Worm (Caenorhabditis elegans) whole organism, L1 larva: ENCODE measurements around the gene cyp-13A10.

Experiments used
- C04F5.9 ChIP-seq: sonication (generic microtip); optimal IDR thresholded peaks from 2 replicates; lab custom pipeline; 2016; ENCODE audit warnings: missing genetic modification characterization, missing compliant biosample characterization
- F16B12.6 ChIP-seq: fragments of 150-350 bp; optimal IDR thresholded peaks from 2 replicates; lab custom pipeline; 2014; ENCODE audit warnings: missing biosample characterization, missing genetic modification characterization
- aha-1 ChIP-seq: fragments of 150-350 bp; optimal IDR thresholded peaks from 2 replicates; lab custom pipeline; 2014; ENCODE audit warnings: missing biosample characterization, missing genetic modification characterization
- aly-2 ChIP-seq: fragments of 150-350 bp; optimal IDR thresholded peaks from 2 replicates; lab custom pipeline; 2014; ENCODE audit warnings: missing biosample characterization, missing genetic modification characterization
- ama-1 ChIP-seq: fragments of 150-350 bp; optimal IDR thresholded peaks from 2 replicates; lab custom pipeline; 2014
- blmp-1 ChIP-seq: fragments of 150-350 bp; optimal IDR thresholded peaks from 2 replicates; lab custom pipeline; 2014; ENCODE audit warnings: missing biosample characterization, missing genetic modification characterization
- ceh-88 ChIP-seq: fragments of 200-800 bp; sonication (Bioruptor generic); IDR thresholded peaks from 2 replicates; pipeline ENCODE4 v1.3.6; 2022; ENCODE audit warnings: missing genetic modification characterization, missing compliant biosample characterization
- ces-1 ChIP-seq: fragments of 150-350 bp; optimal IDR thresholded peaks from 2 replicates; lab custom pipeline; 2014; ENCODE audit warnings: missing biosample characterization, missing genetic modification reagents, missing genetic modification characterization
- dpl-1 ChIP-seq, 3 experiments: fragments of 150-350 bp in 2 of 3; sonication (generic microtip) in 1 of 3; optimal IDR thresholded peaks; 2 replicates each; lab custom pipeline; 2014 to 2017; ENCODE audit warnings: missing biosample characterization in 3 of 3, missing genetic modification characterization in 3 of 3, missing genetic modification reagents in 3 of 3
- efl-1 ChIP-seq, 4 experiments: fragments of 150-350 bp; optimal IDR thresholded peaks in 3 of 4; peaks in 1 of 4; 1 replicate in 1 of 4; 2 replicates in 3 of 4; lab custom pipeline; 2014; ENCODE audit warnings: missing biosample characterization in 2 of 4, missing genetic modification characterization in 2 of 4, missing genetic modification reagents in 2 of 4
- elt-2 ChIP-seq: sonication (generic microtip); optimal IDR thresholded peaks from 2 replicates; lab custom pipeline; 2016; ENCODE audit warnings: missing genetic modification characterization, mild to moderate bottlenecking, inconsistent platforms, missing compliant biosample characterization, missing genetic modification reagents
- elt-3 ChIP-seq, 6 experiments: fragments of 150-350 bp in 1 of 6; sonication (generic microtip); optimal IDR thresholded peaks; 2 replicates each; lab custom pipeline; 2017 to 2018; ENCODE audit warnings: missing biosample characterization in 6 of 6, missing genetic modification characterization in 6 of 6, inconsistent platforms in 1 of 6
- ets-5 ChIP-seq: fragments of 200-800 bp; sonication (Bioruptor generic); IDR thresholded peaks from 2 replicates; pipeline ENCODE4 v1.3.6; 2022; ENCODE audit warnings: missing genetic modification characterization, missing compliant biosample characterization
- fkh-10 ChIP-seq: sonication (generic microtip); optimal IDR thresholded peaks from 2 replicates; lab custom pipeline; 2017; ENCODE audit warnings: missing biosample characterization, missing genetic modification reagents, missing genetic modification characterization
- fkh-4 ChIP-seq: sonication (generic microtip); optimal IDR thresholded peaks from 2 replicates; lab custom pipeline; 2016; ENCODE audit warnings: missing compliant biosample characterization, missing genetic modification characterization, borderline replicate concordance
- fkh-8 ChIP-seq: sonication (generic microtip); optimal IDR thresholded peaks from 2 replicates; lab custom pipeline; 2016; ENCODE audit warnings: mild to moderate bottlenecking, missing genetic modification characterization, missing compliant biosample characterization
- fos-1 ChIP-seq: fragments of 150-350 bp; optimal IDR thresholded peaks from 2 replicates; lab custom pipeline; 2014; ENCODE audit warnings: missing biosample characterization, missing genetic modification characterization
- irx-1 ChIP-seq: sonication (generic microtip); optimal IDR thresholded peaks from 2 replicates; lab custom pipeline; 2016; ENCODE audit warnings: missing genetic modification characterization, missing compliant biosample characterization
- jun-1 ChIP-seq: fragments of 150-350 bp; optimal IDR thresholded peaks from 2 replicates; lab custom pipeline; 2014; ENCODE audit warnings: missing biosample characterization, missing genetic modification reagents, missing genetic modification characterization
- lin-13 ChIP-seq: fragments of 150-350 bp; optimal IDR thresholded peaks from 2 replicates; lab custom pipeline; 2014; ENCODE audit warnings: missing biosample characterization, missing genetic modification reagents, missing genetic modification characterization
- lin-15B ChIP-seq: fragments of 150-350 bp; sonication (generic microtip); optimal IDR thresholded peaks from 3 replicates; lab custom pipeline; 2014; ENCODE audit warnings: missing biosample characterization, missing genetic modification characterization
- lin-35 ChIP-seq, 2 experiments: fragments of 150-350 bp; optimal IDR thresholded peaks; 2 replicates each; lab custom pipeline; 2014; ENCODE audit warnings: missing biosample characterization in 2 of 2, missing genetic modification characterization in 2 of 2, missing genetic modification reagents in 2 of 2
- lin-39 ChIP-seq: fragments of 150-350 bp; optimal IDR thresholded peaks from 2 replicates; lab custom pipeline; 2014; ENCODE audit warnings: missing biosample characterization, missing genetic modification reagents, missing genetic modification characterization
- lir-3 ChIP-seq: sonication (generic microtip); optimal IDR thresholded peaks from 2 replicates; lab custom pipeline; 2016; ENCODE audit warnings: mild to moderate bottlenecking, missing genetic modification characterization, moderate library complexity, missing compliant biosample characterization; ENCODE audit not compliant: poor library complexity
- lsy-2 ChIP-seq, 2 experiments: fragments of 150-350 bp; optimal IDR thresholded peaks; 2 replicates each; lab custom pipeline; 2014; ENCODE audit warnings: missing biosample characterization in 2 of 2, missing genetic modification characterization in 2 of 2
- mab-9 ChIP-seq: fragments of 200-800 bp; sonication (Bioruptor generic); IDR thresholded peaks from 2 replicates; pipeline ENCODE4 v1.3.6; 2022; ENCODE audit warnings: missing genetic modification reagents, missing genetic modification characterization, missing compliant biosample characterization
- mdl-1 ChIP-seq, 2 experiments: fragments of 150-350 bp; optimal IDR thresholded peaks; 2 replicates each; lab custom pipeline; 2014 to 2017; ENCODE audit warnings: missing biosample characterization in 2 of 2, missing genetic modification characterization in 2 of 2, inconsistent platforms in 1 of 2
- mep-1 ChIP-seq: fragments of 150-350 bp; optimal IDR thresholded peaks from 2 replicates; lab custom pipeline; 2014; ENCODE audit warnings: missing biosample characterization, missing genetic modification characterization
- nhr-12 ChIP-seq: sonication (generic microtip); optimal IDR thresholded peaks from 2 replicates; lab custom pipeline; 2017; ENCODE audit warnings: missing biosample characterization, missing genetic modification characterization
- nhr-20 ChIP-seq: sonication (generic microtip); optimal IDR thresholded peaks from 2 replicates; lab custom pipeline; 2016; ENCODE audit warnings: mild to moderate bottlenecking, missing genetic modification characterization, missing compliant biosample characterization
- nhr-237 ChIP-seq: fragments of 150-350 bp; optimal IDR thresholded peaks from 2 replicates; lab custom pipeline; 2014; ENCODE audit warnings: missing biosample characterization, missing genetic modification characterization
- nhr-28 ChIP-seq: fragments of 150-350 bp; optimal IDR thresholded peaks from 2 replicates; lab custom pipeline; 2014; ENCODE audit warnings: missing biosample characterization, missing genetic modification characterization
- nhr-47 ChIP-seq: sonication (generic microtip); optimal IDR thresholded peaks from 2 replicates; lab custom pipeline; 2016; ENCODE audit warnings: mild to moderate bottlenecking, missing genetic modification characterization, moderate library complexity, missing compliant biosample characterization
- nhr-76 ChIP-seq: sonication (generic microtip); optimal IDR thresholded peaks from 2 replicates; lab custom pipeline; 2017; ENCODE audit warnings: missing biosample characterization, missing genetic modification characterization
- nhr-77 ChIP-seq: fragments of 150-350 bp; optimal IDR thresholded peaks from 2 replicates; lab custom pipeline; 2014; ENCODE audit warnings: missing biosample characterization, missing genetic modification characterization
- nhr-85 ChIP-seq: sonication (generic microtip); peaks from one replicate; lab custom pipeline; 2016; ENCODE audit warnings: missing genetic modification characterization, inconsistent platforms, missing compliant biosample characterization
- pax-3 ChIP-seq: fragments of 200-800 bp; sonication (Bioruptor generic); optimal IDR thresholded peaks from 2 replicates; lab custom pipeline; 2018; ENCODE audit warnings: mild to moderate bottlenecking, missing genetic modification characterization, moderate library complexity, missing compliant biosample characterization
- rnt-1 ChIP-seq: sonication (generic microtip); optimal IDR thresholded peaks from 2 replicates; lab custom pipeline; 2016; ENCODE audit warnings: mild to moderate bottlenecking, missing genetic modification characterization, moderate library complexity, missing compliant biosample characterization
- snpc-4 ChIP-seq: fragments of 150-350 bp; optimal IDR thresholded peaks from 2 replicates; lab custom pipeline; 2014; ENCODE audit warnings: missing biosample characterization, missing genetic modification characterization
- sptf-1 ChIP-seq: fragments of 150-350 bp; optimal IDR thresholded peaks from 2 replicates; lab custom pipeline; 2014; ENCODE audit warnings: missing biosample characterization, missing genetic modification characterization
- sup-37 ChIP-seq: fragments of 200-800 bp; sonication (Bioruptor generic); optimal IDR thresholded peaks from 2 replicates; lab custom pipeline; 2018; ENCODE audit warnings: mild to moderate bottlenecking, missing genetic modification characterization, missing compliant biosample characterization
- swsn-7 ChIP-seq: sonication (generic microtip); optimal IDR thresholded peaks from 2 replicates; lab custom pipeline; 2016; ENCODE audit warnings: missing genetic modification characterization, missing compliant biosample characterization
- tbx-2 ChIP-seq: sonication (generic microtip); optimal IDR thresholded peaks from 2 replicates; lab custom pipeline; 2016; ENCODE audit warnings: missing genetic modification characterization, missing compliant biosample characterization
- unc-130 ChIP-seq: fragments of 150-350 bp; optimal IDR thresholded peaks from 2 replicates; lab custom pipeline; 2017; ENCODE audit warnings: missing biosample characterization, missing genetic modification characterization, inconsistent platforms
- unc-30 ChIP-seq: sonication (generic microtip); optimal IDR thresholded peaks from 2 replicates; lab custom pipeline; 2017; ENCODE audit warnings: missing biosample characterization, missing genetic modification characterization
- unc-62 ChIP-seq: fragments of 150-350 bp; optimal IDR thresholded peaks from 2 replicates; lab custom pipeline; 2014; ENCODE audit warnings: missing biosample characterization, missing genetic modification reagents, missing genetic modification characterization
- unc-86 ChIP-seq: sonication (generic microtip); optimal IDR thresholded peaks from 2 replicates; lab custom pipeline; 2016; ENCODE audit warnings: missing genetic modification characterization, missing compliant biosample characterization
- unc-98 ChIP-seq: fragments of 200-800 bp; sonication (Bioruptor generic); IDR thresholded peaks from 2 replicates; pipeline ENCODE4 v1.3.6; 2022; ENCODE audit warnings: missing genetic modification characterization, missing compliant biosample characterization
- xbp-1 ChIP-seq: sonication (generic microtip); optimal IDR thresholded peaks from 2 replicates; lab custom pipeline; 2016; ENCODE audit warnings: missing genetic modification characterization, missing compliant biosample characterization
- zag-1 ChIP-seq: fragments of 150-350 bp; optimal IDR thresholded peaks from 2 replicates; lab custom pipeline; 2014; ENCODE audit warnings: missing biosample characterization, missing genetic modification characterization
- ztf-11 ChIP-seq, 2 experiments: sonication (generic microtip); optimal IDR thresholded peaks; 2 replicates each; lab custom pipeline; 2016 to 2017; ENCODE audit warnings: missing genetic modification characterization in 2 of 2, missing biosample characterization in 1 of 2, missing compliant biosample characterization in 1 of 2

Gene cyp-13A10

DNA sequence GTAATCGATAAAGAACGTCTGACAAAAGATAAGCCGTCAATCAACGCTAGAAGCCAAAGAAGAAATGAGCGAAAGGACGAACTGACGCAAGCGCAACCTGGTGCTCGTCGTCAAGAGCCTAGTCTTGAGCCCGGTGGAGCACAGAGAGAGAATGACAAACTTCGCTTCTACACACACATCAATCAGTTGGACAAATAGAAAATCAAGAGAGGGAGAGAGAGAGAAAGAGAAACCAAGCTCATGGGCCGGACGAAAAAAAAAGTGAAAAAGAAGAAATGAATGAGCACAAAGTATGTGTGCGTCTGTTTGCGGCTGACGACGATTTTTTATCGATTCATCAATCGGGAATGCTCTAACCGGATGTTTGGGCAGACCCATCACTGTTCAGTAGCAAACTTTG lies 41.6 kb downstream of the cyp-13A10 start (continued):
- TF ChIP-seq zag-1 (tag; lab: Kevin White, UChicago) (no peak), F16B12.6 (no peak), lir-3 (tag; lab: Kevin White, UChicago) (no peak), irx-1 (tag; lab: Kevin White, UChicago) (no peak), pax-3 (tag; lab: Kevin White, UChicago) (no peak), nhr-77 (tag; lab: Kevin White, UChicago) (peak; percentile 35), ceh-88 (GFP tag; lab: Robert Waterston, UW) (no peak), fkh-10 (GFP tag; lab: Kevin White, UChicago) (no peak), swsn-7 (tag; lab: Kevin White, UChicago) (peak; percentile 10), tbx-2 (tag; lab: Kevin White, UChicago) (no peak), aha-1 (tag; lab: Kevin White, UChicago) (no peak), mdl-1 (tag; optimal IDR thresholded peaks at IDR 0.05; lab: Kevin White, UChicago) (no peak), elt-2 (tag; lab: Kevin White, UChicago) (no peak), snpc-4 (tag; lab: Kevin White, UChicago) (no peak), lin-13 (no peak), xbp-1 (tag; lab: Kevin White, UChicago) (no peak), mab-9 (GFP tag; lab: Robert Waterston, UW) (no peak), lsy-2 (tag; optimal IDR thresholded peaks at IDR 0.05; lab: Kevin White, UChicago) (peak; percentile 19 to 55), jun-1 (tag; lab: Kevin White, UChicago) (no peak), lin-39 (tag; lab: Kevin White, UChicago) (peak; percentile 22)

ce11 chrII:9620616-9621015 lies 42.1 kb downstream of the cyp-13A10 start:
- TF ChIP-seq unc-98 (GFP tag; lab: Robert Waterston, UW), result no peak
- no peak for TF ChIP-seq fkh-8
- no peak for TF ChIP-seq lin-13
- TF ChIP-seq nhr-20 (tag; lab: Kevin White, UChicago), result peak; percentile 13
- TF ChIP-seq nhr-237 (tag; lab: Kevin White, UChicago), result no peak
- no peak for TF ChIP-seq nhr-12
- no peak for TF ChIP-seq dpl-1 (GFP tag; optimal IDR thresholded peaks at IDR 0.05; lab: Kevin White, UChicago)
- TF ChIP-seq unc-62 (GFP tag; lab: Kevin White, UChicago), result no peak
- no peak for TF ChIP-seq elt-2 (tag; lab: Kevin White, UChicago)
- no peak for TF ChIP-seq fos-1 (tag; lab: Kevin White, UChicago)
- no peak for TF ChIP-seq swsn-7 (tag; lab: Kevin White, UChicago)
- peak in 1 of 2 experiments; percentile 29 for TF ChIP-seq lin-35 (GFP tag; optimal IDR thresholded peaks at IDR 0.05; lab: Kevin White, UChicago)
- peak; percentile 36 for TF ChIP-seq blmp-1 (tag; lab: Kevin White, UChicago)
- TF ChIP-seq zag-1 (tag; lab: Kevin White, UChicago), result no peak
- no peak for TF ChIP-seq nhr-28 (tag; lab: Kevin White, UChicago)
- no peak for TF ChIP-seq ztf-11 (tag; optimal IDR thresholded peaks at IDR 0.05; lab: Kevin White, UChicago)
- no peak for TF ChIP-seq C04F5.9
- TF ChIP-seq elt-3 (tag; optimal IDR thresholded peaks at IDR 0.05; lab: Kevin White, UChicago), result peak in 5 of 6 experiments; percentile 41 to 89 (median 65)
- peak; percentile 91 for TF ChIP-seq nhr-85
- peak; percentile 39 for TF ChIP-seq mep-1 (tag; lab: Kevin White, UChicago)
- no peak for TF ChIP-seq nhr-76 (tag; lab: Kevin White, UChicago)
- TF ChIP-seq aly-2 (tag; lab: Kevin White, UChicago), result no peak
- no peak for TF ChIP-seq unc-86 (tag; lab: Kevin White, UChicago)
- TF ChIP-seq sptf-1, result no peak
- no peak for TF ChIP-seq rnt-1 (tag; lab: Kevin White, UChicago)
- TF ChIP-seq lin-15B, result no peak
- no peak for TF ChIP-seq efl-1 (optimal IDR thresholded peaks at IDR 0.05; lab: Kevin White, UChicago)
- peak in 1 of 2 experiments; percentile 40 for TF ChIP-seq efl-1 (GFP tag; optimal IDR thresholded peaks at IDR 0.05 in 1 of 2; lab: Kevin White, UChicago)
- peak; percentile 51 for TF ChIP-seq unc-130
- TF ChIP-seq F16B12.6, result no peak
- TF ChIP-seq pax-3 (tag; lab: Kevin White, UChicago), result no peak
- TF ChIP-seq ama-1, result no peak
- no peak for TF ChIP-seq unc-30 (tag; lab: Kevin White, UChicago)
- peak; percentile 10 for TF ChIP-seq tbx-2 (tag; lab: Kevin White, UChicago)
- no peak for TF ChIP-seq ets-5 (GFP tag; lab: Robert Waterston, UW)
- TF ChIP-seq sup-37 (GFP tag; lab: Kevin White, UChicago), result no peak
- no peak for TF ChIP-seq ces-1 (GFP tag; lab: Kevin White, UChicago)
- TF ChIP-seq fkh-4, result peak; percentile 6
- TF ChIP-seq xbp-1 (tag; lab: Kevin White, UChicago), result no peak
- TF ChIP-seq nhr-47 (tag; lab: Kevin White, UChicago), result no peak
